Fruit fly (Drosophila melanogaster) whole organism, embryonic: ENCODE results near the gene Sgt1.

ENCODE experiments used
- ATbp ChIP-seq: fragments of 200-800 bp; sonication (Bioruptor generic); optimal IDR thresholded peaks from 2 replicates; lab custom pipeline; 2017; ENCODE audit warnings: missing biosample characterization, mild to moderate bottlenecking, missing genetic modification characterization, missing genetic modification reagents
- Adf1 ChIP-seq: fragments of 200-800 bp; sonication (Bioruptor generic); IDR thresholded peaks from 2 replicates; pipeline ENCODE4 v1.3.6; 2022; ENCODE audit warnings: missing biosample characterization, missing genetic modification characterization
- Atf3 ChIP-seq: fragments of 200-800 bp; sonication (Bioruptor generic); optimal IDR thresholded peaks from 3 replicates; lab custom pipeline; 2016; ENCODE audit warnings: missing biosample characterization, missing genetic modification characterization
- Atf6 ChIP-seq: fragments of 200-800 bp; sonication (Bioruptor generic); IDR thresholded peaks from 2 replicates; pipeline ENCODE4 v1.3.6; 2022; ENCODE audit warnings: missing biosample characterization, missing genetic modification characterization
- Awh ChIP-seq: fragments of 200-800 bp; sonication (Bioruptor generic); IDR thresholded peaks from 2 replicates; pipeline ENCODE4, ENCODE4 v1.3.6; 2022; ENCODE audit warnings: missing biosample characterization, missing genetic modification characterization
- Bgb ChIP-seq: fragments of 200-800 bp; sonication (Bioruptor generic); IDR thresholded peaks from 2 replicates; pipeline ENCODE4 v1.3.6; 2022; ENCODE audit warnings: missing biosample characterization, missing genetic modification characterization; ENCODE audit not compliant: partially characterized antibody
- CG11723 ChIP-seq: fragments of 200-800 bp; sonication (Bioruptor generic); optimal IDR thresholded peaks from 2 replicates; lab custom pipeline; 2017; ENCODE audit warnings: missing biosample characterization, mild to moderate bottlenecking, missing genetic modification characterization
- CG13287 ChIP-seq: fragments of 200-800 bp; sonication (Bioruptor generic); IDR thresholded peaks from 2 replicates; pipeline ENCODE4 v1.3.6; 2022; ENCODE audit warnings: missing biosample characterization, missing genetic modification characterization; ENCODE audit not compliant: partially characterized antibody
- CG14860 ChIP-seq: fragments of 200-800 bp; sonication (Bioruptor generic); IDR thresholded peaks from 3 replicates; pipeline ENCODE4 v1.3.6; 2022; ENCODE audit warnings: missing biosample characterization, missing genetic modification characterization; ENCODE audit not compliant: partially characterized antibody
- CG16813 ChIP-seq: fragments of 200-800 bp; sonication (Bioruptor generic); IDR thresholded peaks from 3 replicates; pipeline ENCODE4 v1.3.6; 2022; ENCODE audit warnings: missing biosample characterization, missing genetic modification characterization; ENCODE audit not compliant: partially characterized antibody
- CG17829 ChIP-seq: fragments of 200-800 bp; optimal IDR thresholded peaks from 2 replicates; lab custom pipeline; 2019; ENCODE audit warnings: missing biosample characterization, mild to moderate bottlenecking, missing genetic modification characterization, moderate library complexity
- CG18476 ChIP-seq: fragments of 200-800 bp; sonication (Bioruptor generic); optimal IDR thresholded peaks from 2 replicates; lab custom pipeline; 2016; ENCODE audit warnings: missing biosample characterization, mild to moderate bottlenecking, missing genetic modification characterization
- CG2889 ChIP-seq: fragments of 200-800 bp; sonication (Bioruptor generic); IDR thresholded peaks from 3 replicates; pipeline ENCODE4 v1.3.6; 2022; ENCODE audit warnings: missing biosample characterization, missing genetic modification characterization
- CG33557 ChIP-seq: fragments of 200-800 bp; sonication (Bioruptor generic); optimal IDR thresholded peaks from 2 replicates; lab custom pipeline; 2019; ENCODE audit warnings: missing biosample characterization, mild to moderate bottlenecking, missing genetic modification characterization, moderate library complexity
- CG3407 ChIP-seq: fragments of 200-800 bp; sonication (Bioruptor generic); optimal IDR thresholded peaks from 2 replicates; lab custom pipeline; 2018; ENCODE audit warnings: missing biosample characterization, mild to moderate bottlenecking, missing genetic modification characterization
- CG34224 ChIP-seq: fragments of 200-800 bp; sonication (Bioruptor generic); IDR thresholded peaks from 3 replicates; pipeline ENCODE4 v1.3.6; 2022; ENCODE audit warnings: missing biosample characterization, missing genetic modification characterization; ENCODE audit not compliant: partially characterized antibody
- CG6765 ChIP-seq: fragments of 200-800 bp; sonication (Bioruptor generic); optimal IDR thresholded peaks from 3 replicates; lab custom pipeline; 2017; ENCODE audit warnings: missing biosample characterization, mild to moderate bottlenecking, missing genetic modification characterization
- CG7372 ChIP-seq: fragments of 200-800 bp; sonication (Bioruptor generic); IDR thresholded peaks from 2 replicates; pipeline ENCODE4 v1.3.6; 2022; ENCODE audit warnings: missing biosample characterization, missing genetic modification characterization
- CG7928 ChIP-seq: fragments of 200-800 bp; sonication (Bioruptor generic); optimal IDR thresholded peaks from 2 replicates; lab custom pipeline; 2017; ENCODE audit warnings: missing biosample characterization, mild to moderate bottlenecking, missing genetic modification characterization
- CTCF ChIP-seq: fragments of 200-800 bp; sonication (Bioruptor generic); optimal IDR thresholded peaks from 2 replicates; lab custom pipeline; 2017; ENCODE audit warnings: missing biosample characterization, mild to moderate bottlenecking, missing genetic modification characterization, moderate library complexity
- D ChIP-seq, 2 experiments: fragments of 200-800 bp in 1 of 2; fragments of >200 bp in 1 of 2; sonication (Bioruptor generic) in 1 of 2; optimal IDR thresholded peaks; 2 replicates in 1 of 2; 3 replicates in 1 of 2; lab custom pipeline; 2017; ENCODE audit warnings: mild to moderate bottlenecking in 1 of 2, missing biosample characterization in 1 of 2, missing genetic modification characterization in 1 of 2, missing genetic modification reagents in 1 of 2
- Dbx ChIP-seq: fragments of 200-800 bp; sonication (Bioruptor generic); IDR thresholded peaks from 3 replicates; pipeline ENCODE4 v1.3.6; 2022; ENCODE audit warnings: missing biosample characterization, missing genetic modification characterization
- Dll ChIP-seq: fragments of 200-800 bp; sonication (Bioruptor generic); IDR thresholded peaks from 4 replicates; pipeline ENCODE4 v1.3.6; 2022; ENCODE audit warnings: missing biosample characterization, missing genetic modification characterization; ENCODE audit not compliant: partially characterized antibody
- E2f2 ChIP-seq: fragments of 200-800 bp; sonication (Bioruptor generic); IDR thresholded peaks from 2 replicates; pipeline ENCODE4 v1.3.6; 2022; ENCODE audit warnings: missing biosample characterization, missing genetic modification characterization
- HLH3B ChIP-seq: fragments of 200-800 bp; sonication (Bioruptor generic); IDR thresholded peaks from 2 replicates; pipeline ENCODE4 v1.3.6; 2022; ENCODE audit warnings: missing biosample characterization, missing genetic modification characterization
- Hr51 ChIP-seq, 2 experiments: fragments of 200-800 bp; sonication (Bioruptor generic); optimal IDR thresholded peaks; 2 replicates in 1 of 2; 3 replicates in 1 of 2; lab custom pipeline; 2016 to 2018; ENCODE audit warnings: missing biosample characterization in 2 of 2, missing genetic modification characterization in 2 of 2, mild to moderate bottlenecking in 1 of 2, moderate library complexity in 1 of 2
- Nf-YC ChIP-seq: fragments of 200-800 bp; optimal IDR thresholded peaks from 3 replicates; lab custom pipeline; 2019; ENCODE audit warnings: missing biosample characterization, mild to moderate bottlenecking, missing genetic modification characterization, moderate library complexity
- NfI ChIP-seq: fragments of 200-800 bp; sonication (Bioruptor generic); optimal IDR thresholded peaks from 3 replicates; lab custom pipeline; 2018; ENCODE audit warnings: missing biosample characterization, mild to moderate bottlenecking, missing genetic modification characterization, moderate library complexity
- Sox100B ChIP-seq: fragments of 200-800 bp; sonication (Bioruptor generic); optimal IDR thresholded peaks from 3 replicates; lab custom pipeline; 2018; ENCODE audit warnings: missing biosample characterization, mild to moderate bottlenecking, missing genetic modification characterization
- Sry-β ChIP-seq: fragments of 200-800 bp; sonication (Bioruptor generic); optimal IDR thresholded peaks from 2 replicates; lab custom pipeline; 2018; ENCODE audit warnings: missing biosample characterization, mild to moderate bottlenecking, missing genetic modification characterization, moderate library complexity
- amos ChIP-seq: fragments of 200-800 bp; sonication (Bioruptor generic); IDR thresholded peaks from 2 replicates; pipeline ENCODE4 v1.3.6; 2022; ENCODE audit warnings: missing biosample characterization, missing genetic modification characterization; ENCODE audit not compliant: partially characterized antibody
- bbx ChIP-seq: fragments of 200-800 bp; sonication (Bioruptor generic); IDR thresholded peaks from 2 replicates; pipeline ENCODE4 v1.3.6; 2022; ENCODE audit warnings: missing biosample characterization, missing genetic modification characterization; ENCODE audit not compliant: partially characterized antibody
- ci ChIP-seq: fragments of 200-800 bp; sonication (Bioruptor generic); IDR thresholded peaks from 3 replicates; pipeline ENCODE4 v1.3.6; 2022; ENCODE audit warnings: missing biosample characterization, missing genetic modification characterization
- crol ChIP-seq: fragments of 200-800 bp; sonication (Bioruptor generic); IDR thresholded peaks from 2 replicates; pipeline ENCODE4 v1.3.6; 2022; ENCODE audit warnings: missing biosample characterization, missing genetic modification characterization
- cwo ChIP-seq: fragments of 200-800 bp; sonication (Bioruptor generic); optimal IDR thresholded peaks from 3 replicates; lab custom pipeline; 2017; ENCODE audit warnings: missing biosample characterization, missing genetic modification characterization, mild to moderate bottlenecking, moderate library complexity, missing genetic modification reagents
- dati ChIP-seq: fragments of 200-800 bp; sonication (Bioruptor generic); IDR thresholded peaks from 2 replicates; pipeline ENCODE4 v1.3.6; 2022; ENCODE audit warnings: missing biosample characterization, missing genetic modification characterization
- fd64A ChIP-seq: fragments of 200-800 bp; sonication (Bioruptor generic); optimal IDR thresholded peaks from 3 replicates; lab custom pipeline; 2018; ENCODE audit warnings: missing biosample characterization, mild to moderate bottlenecking, missing genetic modification characterization
- gce ChIP-seq: fragments of 200-800 bp; sonication (Bioruptor generic); IDR thresholded peaks from 3 replicates; pipeline ENCODE4 v1.3.6; 2022; ENCODE audit warnings: missing biosample characterization, missing genetic modification characterization
- lbe ChIP-seq: fragments of 200-800 bp; sonication (Bioruptor generic); optimal IDR thresholded peaks from 2 replicates; lab custom pipeline; 2016; ENCODE audit warnings: missing biosample characterization, mild to moderate bottlenecking, missing genetic modification characterization
- lov ChIP-seq, 2 experiments: fragments of 200-800 bp in 1 of 2; fragments of >200 bp in 1 of 2; sonication (Bioruptor generic) in 1 of 2; IDR thresholded peaks in 1 of 2; optimal IDR thresholded peaks in 1 of 2; 2 replicates in 1 of 2; 3 replicates in 1 of 2; pipeline versions ENCODE4 v1.3.6 to Lab custom; 2017 to 2022; ENCODE audit warnings: missing biosample characterization in 1 of 2, missing genetic modification characterization in 1 of 2
- onecut ChIP-seq: fragments of 200-800 bp; sonication (Bioruptor generic); IDR thresholded peaks from 2 replicates; pipeline ENCODE4 v1.3.6; 2022; ENCODE audit warnings: missing biosample characterization, missing genetic modification characterization
- sens ChIP-seq: fragments of 200-800 bp; sonication (Bioruptor generic); peaks from one replicate; lab custom pipeline; 2016; ENCODE audit warnings: missing biosample characterization, missing genetic modification characterization
- trem ChIP-seq: fragments of 200-800 bp; optimal IDR thresholded peaks from 3 replicates; lab custom pipeline; 2019; ENCODE audit warnings: missing biosample characterization, mild to moderate bottlenecking, missing genetic modification characterization, moderate library complexity
- tx ChIP-seq: fragments of 200-800 bp; sonication (Bioruptor generic); optimal IDR thresholded peaks from 2 replicates; lab custom pipeline; 2016; ENCODE audit warnings: missing biosample characterization, missing genetic modification characterization
- unc-4 ChIP-seq: fragments of 200-800 bp; sonication (Bioruptor generic); IDR thresholded peaks from 2 replicates; pipeline ENCODE4 v1.3.6; 2022; ENCODE audit warnings: missing biosample characterization, missing genetic modification characterization; ENCODE audit not compliant: partially characterized antibody
- wek ChIP-seq: fragments of 200-800 bp; sonication (Bioruptor generic); optimal IDR thresholded peaks from 3 replicates; lab custom pipeline; 2018; ENCODE audit warnings: missing biosample characterization, mild to moderate bottlenecking, missing genetic modification characterization, moderate library complexity

Sgt1 gene

DNA sequence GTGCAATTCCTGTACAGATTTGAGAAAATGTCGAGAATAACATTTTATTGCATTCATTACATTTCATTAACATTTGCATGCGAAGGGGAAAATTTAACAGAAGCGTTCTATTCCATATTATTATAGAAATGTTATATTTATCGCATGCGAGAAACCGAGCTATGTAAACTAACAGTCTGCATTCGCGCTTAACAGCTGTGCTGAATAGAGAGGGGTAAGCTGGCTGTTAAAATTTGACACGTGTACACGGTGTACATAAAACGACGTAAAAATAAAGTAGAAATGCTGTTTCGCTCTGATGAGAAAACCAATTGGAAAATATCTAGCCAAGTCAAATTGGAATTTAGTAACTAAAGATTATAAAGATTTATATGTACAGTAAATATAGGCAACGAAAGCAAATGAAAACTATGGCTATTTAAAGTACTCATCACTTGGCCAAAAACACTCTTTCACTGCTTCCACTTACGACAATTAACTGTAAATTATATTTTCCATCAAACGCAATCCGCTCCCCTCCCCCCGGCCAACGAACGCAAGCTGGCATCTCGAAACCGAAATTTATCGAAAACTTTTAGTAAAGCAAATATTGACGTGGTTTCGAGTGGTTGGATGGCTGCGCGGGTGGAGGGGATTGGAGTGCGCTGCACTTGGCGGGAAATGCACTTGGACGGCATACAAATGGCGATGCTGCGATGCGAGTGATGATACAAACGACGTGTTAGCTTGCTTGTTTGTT is 1.3 kb upstream of the Sgt1 start (continued):
- no peak for TF ChIP-seq NfI (GFP tag; lab: Kevin White, UChicago)
- TF ChIP-seq dati (GFP tag; lab: Robert Waterston, UW) = no peak
- TF ChIP-seq CG11723 = no peak
- no peak for TF ChIP-seq CG2889 (GFP tag; lab: Robert Waterston, UW)
- TF ChIP-seq fd64A (GFP tag; lab: Kevin White, UChicago) = no peak
- peak; percentile 16; the same call in 1 of the 3 replicates for TF ChIP-seq CG14860 (GFP tag; lab: Robert Waterston, UW)
- peak; percentile 15; the same call in 1 of the 2 replicates for TF ChIP-seq unc-4 (GFP tag; lab: Robert Waterston, UW)
- peak; percentile 3 for TF ChIP-seq CG3407 (GFP tag; lab: Kevin White, UChicago)
- peak; percentile 35; the same call in 1 of the 3 replicates for TF ChIP-seq CG16813 (GFP tag; lab: Robert Waterston, UW)
- no peak for TF ChIP-seq Dbx (GFP tag; lab: Robert Waterston, UW)
- peak; percentile 37 for TF ChIP-seq D (optimal IDR thresholded peaks at IDR 0.05; lab: Kevin White, UChicago)
- no peak for TF ChIP-seq D (GFP tag; optimal IDR thresholded peaks at IDR 0.05; lab: Kevin White, UChicago)
- TF ChIP-seq sens = peak; percentile 50
- TF ChIP-seq CG17829 (tag; lab: Kevin White, UChicago) = no peak
- TF ChIP-seq lbe (GFP tag; lab: Kevin White, UChicago) = peak; percentile 57
- TF ChIP-seq Sry-β (GFP tag; lab: Kevin White, UChicago) = peak; percentile 73
- 0 out of 2 replicates have a peak, but pooled peaks have one; percentile 5 for TF ChIP-seq onecut (GFP tag; lab: Robert Waterston, UW)
- no peak for TF ChIP-seq HLH3B (GFP tag; lab: Robert Waterston, UW)
- no peak for TF ChIP-seq CG7372 (GFP tag; lab: Robert Waterston, UW)
- TF ChIP-seq cwo (GFP tag; lab: Kevin White, UChicago) = peak; percentile 55
- peak; percentile 68 for TF ChIP-seq amos (GFP tag; lab: Robert Waterston, UW)
- peak; percentile 70 for TF ChIP-seq Bgb
- no peak for TF ChIP-seq Adf1 (GFP tag; lab: Robert Waterston, UW)
- TF ChIP-seq CTCF (GFP tag; lab: Kevin White, UChicago) = peak; percentile 73
- peak; percentile 6 for TF ChIP-seq trem (tag; lab: Kevin White, UChicago)
- TF ChIP-seq Atf6 = 0 out of 2 replicates have a peak, but pooled peaks have one; percentile 17
- no peak for TF ChIP-seq Atf3 (GFP tag; lab: Kevin White, UChicago)
- TF ChIP-seq tx (GFP tag; lab: Kevin White, UChicago) = no peak
- no peak for TF ChIP-seq Nf-YC (tag; lab: Kevin White, UChicago)
- TF ChIP-seq CG33557 (GFP tag; lab: Kevin White, UChicago) = peak; percentile 8
- no peak for TF ChIP-seq wek (GFP tag; lab: Kevin White, UChicago)
- peak; percentile 47; the same call in 2 of the 3 replicates for TF ChIP-seq CG34224 (GFP tag; lab: Robert Waterston, UW)
- no peak for TF ChIP-seq CG6765 (GFP tag; lab: Kevin White, UChicago)
- TF ChIP-seq crol (GFP tag; lab: Robert Waterston, UW) = peak; percentile 91
- no peak for TF ChIP-seq Sox100B (GFP tag; lab: Kevin White, UChicago)
- TF ChIP-seq CG18476 = no peak
- TF ChIP-seq ATbp = peak; percentile 51
- TF ChIP-seq CG13287 (GFP tag; lab: Robert Waterston, UW) = peak; percentile 23; the same call in 1 of the 2 replicates
- TF ChIP-seq E2f2 = 0 out of 2 replicates have a peak, but pooled peaks have one; percentile 14
- TF ChIP-seq ci (GFP tag; lab: Robert Waterston, UW) = 0 out of 3 replicates have a peak, but pooled peaks have one; percentile 20
- TF ChIP-seq CG7928 (GFP tag; lab: Kevin White, UChicago) = no peak
- no peak for TF ChIP-seq lov (optimal IDR thresholded peaks at IDR 0.05; lab: Kevin White, UChicago)
- TF ChIP-seq lov (GFP tag; IDR thresholded peaks at IDR 0.05; lab: Robert Waterston, UW) = no peak
- TF ChIP-seq Dll (GFP tag; lab: Robert Waterston, UW) = peak; percentile 25; the same call in 1 of the 4 replicates
- no peak for TF ChIP-seq gce
- TF ChIP-seq Awh (GFP tag; lab: Robert Waterston, UW) = 0 out of 2 replicates have a peak, but pooled peaks have one; percentile 13
- TF ChIP-seq Hr51 (GFP tag; optimal IDR thresholded peaks at IDR 0.05; lab: Kevin White, UChicago) = no peak
- peak; percentile 62; the same call in 1 of the 2 replicates for TF ChIP-seq bbx (GFP tag; lab: Robert Waterston, UW)
